Worm (Caenorhabditis elegans): ENCODE measurements around the gene Y39H10A.1.

DNA sequence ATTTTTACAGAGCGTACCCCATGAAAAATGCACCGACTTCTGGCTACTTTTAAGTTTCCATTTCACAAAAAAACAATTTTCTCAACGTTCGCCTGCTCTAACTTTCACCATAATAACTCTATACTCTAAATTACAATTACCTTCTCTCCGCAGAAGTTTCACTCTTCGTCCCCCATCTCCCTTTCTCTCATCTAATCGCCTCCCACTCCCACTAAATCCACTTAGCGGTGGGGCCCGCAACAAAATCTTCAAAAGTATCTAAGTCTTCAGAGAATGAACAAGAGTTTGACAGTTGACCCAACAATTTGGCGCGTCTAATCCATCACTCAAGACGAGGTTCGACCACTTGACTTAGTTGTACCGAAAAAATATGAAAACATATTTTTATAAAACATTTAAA is 28.6 kb upstream of the Y39H10A.1 start:
- TF ChIP-seq pqm-1 (tag; optimal IDR thresholded peaks at IDR 0.05): no peak
- TF ChIP-seq ttx-3 (tag; optimal IDR thresholded peaks at IDR 0.05): no peak
- TF ChIP-seq pha-2 (tag; optimal IDR thresholded peaks at IDR 0.05): no peak
